Fruit fly (Drosophila melanogaster) whole organism, embryonic: ENCODE measurements around the gene CtsF.

Experiments used
- CG10209 ChIP-seq: fragments of 200-800 bp; sonication (Bioruptor generic); optimal IDR thresholded peaks from 3 replicates; lab custom pipeline; 2017; ENCODE audit warnings: missing biosample characterization, mild to moderate bottlenecking, missing genetic modification characterization, missing genetic modification reagents
- CG1024 ChIP-seq: fragments of 200-800 bp; sonication (Bioruptor generic); IDR thresholded peaks from 2 replicates; pipeline ENCODE4 v1.3.6; 2022; ENCODE audit warnings: missing biosample characterization, missing genetic modification characterization
- CG10274 ChIP-seq: fragments of 200-800 bp; sonication (Bioruptor generic); optimal IDR thresholded peaks from 3 replicates; lab custom pipeline; 2017; ENCODE audit warnings: missing biosample characterization, mild to moderate bottlenecking, missing genetic modification characterization
- CG10321 ChIP-seq: fragments of 200-800 bp; sonication (Bioruptor generic); IDR thresholded peaks from 2 replicates; pipeline ENCODE4 v1.3.6; 2022; ENCODE audit warnings: missing biosample characterization, missing genetic modification characterization
- CG10462 ChIP-seq: fragments of 200-800 bp; sonication (Bioruptor generic); optimal IDR thresholded peaks from 2 replicates; lab custom pipeline; 2016; ENCODE audit warnings: missing biosample characterization, missing genetic modification characterization
- CG11696 ChIP-seq: fragments of 200-800 bp; sonication (Bioruptor generic); IDR thresholded peaks from 2 replicates; pipeline ENCODE4 v1.3.6; 2022; ENCODE audit warnings: missing biosample characterization, missing genetic modification characterization
- CG11723 ChIP-seq: fragments of 200-800 bp; sonication (Bioruptor generic); optimal IDR thresholded peaks from 2 replicates; lab custom pipeline; 2017; ENCODE audit warnings: missing biosample characterization, mild to moderate bottlenecking, missing genetic modification characterization
- CG12391 ChIP-seq: fragments of 200-800 bp; sonication (Bioruptor generic); optimal IDR thresholded peaks from 3 replicates; lab custom pipeline; 2018; ENCODE audit warnings: missing biosample characterization, mild to moderate bottlenecking, missing genetic modification characterization, moderate library complexity
- CG12769 ChIP-seq: fragments of 200-800 bp; sonication (Bioruptor generic); optimal IDR thresholded peaks from 2 replicates; lab custom pipeline; 2019; ENCODE audit warnings: missing biosample characterization, mild to moderate bottlenecking, missing genetic modification characterization, moderate library complexity
- CG13894 ChIP-seq: fragments of 200-800 bp; sonication (Bioruptor generic); optimal IDR thresholded peaks from 3 replicates; lab custom pipeline; 2018; ENCODE audit warnings: missing biosample characterization, mild to moderate bottlenecking, missing genetic modification characterization, moderate library complexity
- CG14710 ChIP-seq: fragments of 200-800 bp; sonication (Bioruptor generic); optimal IDR thresholded peaks from 3 replicates; lab custom pipeline; 2019; ENCODE audit warnings: missing biosample characterization, mild to moderate bottlenecking, missing genetic modification characterization, moderate library complexity
- CG16815 ChIP-seq: fragments of 200-800 bp; sonication (Bioruptor generic); optimal IDR thresholded peaks from 3 replicates; lab custom pipeline; 2017; ENCODE audit warnings: missing biosample characterization, mild to moderate bottlenecking, missing genetic modification characterization
- CG18476 ChIP-seq: fragments of 200-800 bp; sonication (Bioruptor generic); optimal IDR thresholded peaks from 2 replicates; lab custom pipeline; 2016; ENCODE audit warnings: missing biosample characterization, mild to moderate bottlenecking, missing genetic modification characterization
- CG2116 ChIP-seq: fragments of 200-800 bp; sonication (Bioruptor generic); optimal IDR thresholded peaks from 3 replicates; lab custom pipeline; 2018; ENCODE audit warnings: missing biosample characterization, mild to moderate bottlenecking, missing genetic modification characterization
- CG2202 ChIP-seq: fragments of 200-800 bp; sonication (Bioruptor generic); optimal IDR thresholded peaks from 2 replicates; lab custom pipeline; 2018; ENCODE audit warnings: missing biosample characterization, mild to moderate bottlenecking, missing genetic modification characterization
- CG6689 ChIP-seq: fragments of 200-800 bp; sonication (Bioruptor generic); IDR thresholded peaks from 2 replicates; pipeline ENCODE4 v1.3.6; 2022; ENCODE audit warnings: missing biosample characterization, missing genetic modification characterization
- CG6791 ChIP-seq: fragments of 200-800 bp; sonication (Bioruptor generic); IDR thresholded peaks from 3 replicates; pipeline ENCODE4 v1.3.6; 2022; ENCODE audit warnings: missing biosample characterization, missing genetic modification characterization; ENCODE audit not compliant: partially characterized antibody
- CG6854 ChIP-seq: fragments of 200-800 bp; sonication (Bioruptor generic); optimal IDR thresholded peaks from 3 replicates; lab custom pipeline; 2017; ENCODE audit warnings: missing biosample characterization, mild to moderate bottlenecking, missing genetic modification characterization
- CG8359 ChIP-seq: fragments of 200-800 bp; sonication (Bioruptor generic); optimal IDR thresholded peaks from 2 replicates; lab custom pipeline; 2017; ENCODE audit warnings: missing biosample characterization, mild to moderate bottlenecking, missing genetic modification characterization, borderline replicate concordance
- CG8765 ChIP-seq: fragments of 200-800 bp; sonication (Bioruptor generic); IDR thresholded peaks from 2 replicates; pipeline ENCODE4 v1.3.6; 2022; ENCODE audit warnings: missing biosample characterization, missing genetic modification characterization
- CG9437 ChIP-seq: fragments of 200-800 bp; sonication (Bioruptor generic); optimal IDR thresholded peaks from 2 replicates; lab custom pipeline; 2018; ENCODE audit warnings: missing biosample characterization, mild to moderate bottlenecking, missing genetic modification characterization
- CG9817 ChIP-seq: fragments of 200-800 bp; sonication (Bioruptor generic); optimal IDR thresholded peaks from 2 replicates; lab custom pipeline; 2018; ENCODE audit warnings: missing biosample characterization, mild to moderate bottlenecking, missing genetic modification characterization, moderate library complexity
- CG9876 ChIP-seq: fragments of 200-800 bp; sonication (Bioruptor generic); optimal IDR thresholded peaks from 2 replicates; lab custom pipeline; 2016; ENCODE audit warnings: missing biosample characterization, missing genetic modification characterization
- CoRest ChIP-seq: fragments of 200-800 bp; sonication (Bioruptor generic); optimal IDR thresholded peaks from 3 replicates; lab custom pipeline; 2018; ENCODE audit warnings: missing biosample characterization, mild to moderate bottlenecking, missing genetic modification characterization, moderate library complexity
- E2f1 ChIP-seq: fragments of 200-800 bp; sonication (Bioruptor generic); IDR thresholded peaks from 2 replicates; pipeline ENCODE4 v1.3.6; 2022; ENCODE audit warnings: missing biosample characterization, missing genetic modification characterization
- Eip74EF ChIP-seq, 2 experiments: fragments of 200-800 bp in 1 of 2; fragments of >200 bp in 1 of 2; sonication (Bioruptor generic) in 1 of 2; optimal IDR thresholded peaks; 2 replicates each; lab custom pipeline; 2017 to 2019; ENCODE audit warnings: missing biosample characterization in 2 of 2, missing genetic modification characterization in 2 of 2, mild to moderate bottlenecking in 1 of 2, moderate library complexity in 1 of 2
- HHEX ChIP-seq: fragments of 200-800 bp; sonication (Bioruptor generic); optimal IDR thresholded peaks from 3 replicates; lab custom pipeline; 2017; ENCODE audit warnings: missing biosample characterization, mild to moderate bottlenecking, missing genetic modification characterization, missing genetic modification reagents
- Jarid2 ChIP-seq: fragments of 200-800 bp; sonication (Bioruptor generic); optimal IDR thresholded peaks from 3 replicates; lab custom pipeline; 2017; ENCODE audit warnings: mild to moderate bottlenecking, missing biosample characterization, missing genetic modification reagents, missing genetic modification characterization
- Kr ChIP-seq: fragments of 200-800 bp; sonication (Bioruptor generic); optimal IDR thresholded peaks from 2 replicates; lab custom pipeline; 2017; ENCODE audit warnings: missing biosample characterization, mild to moderate bottlenecking, missing genetic modification characterization
- Lpt ChIP-seq: fragments of >200 bp; optimal IDR thresholded peaks from 2 replicates; lab custom pipeline; 2018; ENCODE audit warnings: missing biosample characterization, missing genetic modification characterization
- NfI ChIP-seq: fragments of 200-800 bp; sonication (Bioruptor generic); optimal IDR thresholded peaks from 3 replicates; lab custom pipeline; 2018; ENCODE audit warnings: missing biosample characterization, mild to moderate bottlenecking, missing genetic modification characterization, moderate library complexity
- Sin3A ChIP-seq: fragments of >200 bp; optimal IDR thresholded peaks from 2 replicates; lab custom pipeline; 2018
- Xbp1 ChIP-seq: fragments of 200-800 bp; sonication (Bioruptor generic); optimal IDR thresholded peaks from 3 replicates; lab custom pipeline; 2016; ENCODE audit warnings: missing biosample characterization, mild to moderate bottlenecking, missing genetic modification characterization
- ap ChIP-seq: fragments of 200-800 bp; sonication (Bioruptor generic); IDR thresholded peaks from 2 replicates; pipeline ENCODE4 v1.3.6; 2022; ENCODE audit warnings: missing biosample characterization, missing genetic modification characterization
- ara ChIP-seq: fragments of 200-800 bp; sonication (Bioruptor generic); IDR thresholded peaks from 2 replicates; pipeline ENCODE4 v1.3.6; 2022; ENCODE audit warnings: missing biosample characterization, missing genetic modification characterization
- chn ChIP-seq: fragments of 200-800 bp; sonication (Bioruptor generic); optimal IDR thresholded peaks from 2 replicates; lab custom pipeline; 2016; ENCODE audit warnings: missing biosample characterization, missing genetic modification characterization
- crp ChIP-seq, 2 experiments: fragments of 200-800 bp; sonication (Bioruptor generic); optimal IDR thresholded peaks; 2 replicates in 1 of 2; 3 replicates in 1 of 2; lab custom pipeline; 2017; ENCODE audit warnings: missing biosample characterization in 2 of 2, missing genetic modification characterization in 2 of 2, mild to moderate bottlenecking in 1 of 2, moderate library complexity in 1 of 2
- cwo ChIP-seq: fragments of 200-800 bp; sonication (Bioruptor generic); optimal IDR thresholded peaks from 3 replicates; lab custom pipeline; 2017; ENCODE audit warnings: missing biosample characterization, missing genetic modification characterization, mild to moderate bottlenecking, moderate library complexity, missing genetic modification reagents
- dm ChIP-seq: fragments of 200-800 bp; sonication (Bioruptor generic); optimal IDR thresholded peaks from 3 replicates; lab custom pipeline; 2016; ENCODE audit warnings: missing biosample characterization, missing genetic modification characterization
- esg ChIP-seq: fragments of 200-800 bp; sonication (Bioruptor generic); conservative IDR thresholded peaks from 2 replicates; pipeline ENCODE4 v1.3.6; 2022; ENCODE audit warnings: missing biosample characterization, missing genetic modification characterization
- eyg ChIP-seq: fragments of 200-800 bp; sonication (Bioruptor generic); optimal IDR thresholded peaks from 3 replicates; lab custom pipeline; 2016; ENCODE audit warnings: missing biosample characterization, missing genetic modification characterization
- hbn ChIP-seq: fragments of 200-800 bp; sonication (Bioruptor generic); IDR thresholded peaks from 2 replicates; pipeline ENCODE4 v1.3.6; 2022; ENCODE audit warnings: missing biosample characterization, missing genetic modification characterization; ENCODE audit not compliant: partially characterized antibody
- mld ChIP-seq: fragments of 200-800 bp; sonication (Bioruptor generic); IDR thresholded peaks from 3 replicates; pipeline ENCODE4 v1.3.6; 2022; ENCODE audit warnings: missing biosample characterization, missing genetic modification characterization; ENCODE audit not compliant: partially characterized antibody
- repo ChIP-seq: fragments of 200-800 bp; sonication (Bioruptor generic); optimal IDR thresholded peaks from 2 replicates; lab custom pipeline; 2016; ENCODE audit warnings: missing biosample characterization, missing genetic modification characterization
- row ChIP-seq: fragments of 200-800 bp; sonication (Bioruptor generic); IDR thresholded peaks from 3 replicates; pipeline ENCODE4 v1.3.6; 2022; ENCODE audit warnings: missing biosample characterization, missing genetic modification characterization
- run ChIP-seq: fragments of 200-800 bp; sonication (Bioruptor generic); optimal IDR thresholded peaks from 3 replicates; lab custom pipeline; 2018; ENCODE audit warnings: missing biosample characterization, mild to moderate bottlenecking, missing genetic modification characterization
- slp2 ChIP-seq: fragments of 200-800 bp; sonication (Bioruptor generic); optimal IDR thresholded peaks from 2 replicates; lab custom pipeline; 2016; ENCODE audit warnings: missing biosample characterization, missing genetic modification characterization
- tna ChIP-seq: fragments of 200-800 bp; sonication (Bioruptor generic); IDR thresholded peaks from 2 replicates; pipeline ENCODE4 v1.3.6; 2022; ENCODE audit warnings: missing biosample characterization, missing genetic modification characterization; ENCODE audit not compliant: partially characterized antibody
- tx ChIP-seq: fragments of 200-800 bp; sonication (Bioruptor generic); optimal IDR thresholded peaks from 2 replicates; lab custom pipeline; 2016; ENCODE audit warnings: missing biosample characterization, missing genetic modification characterization

The CtsF gene

DNA sequence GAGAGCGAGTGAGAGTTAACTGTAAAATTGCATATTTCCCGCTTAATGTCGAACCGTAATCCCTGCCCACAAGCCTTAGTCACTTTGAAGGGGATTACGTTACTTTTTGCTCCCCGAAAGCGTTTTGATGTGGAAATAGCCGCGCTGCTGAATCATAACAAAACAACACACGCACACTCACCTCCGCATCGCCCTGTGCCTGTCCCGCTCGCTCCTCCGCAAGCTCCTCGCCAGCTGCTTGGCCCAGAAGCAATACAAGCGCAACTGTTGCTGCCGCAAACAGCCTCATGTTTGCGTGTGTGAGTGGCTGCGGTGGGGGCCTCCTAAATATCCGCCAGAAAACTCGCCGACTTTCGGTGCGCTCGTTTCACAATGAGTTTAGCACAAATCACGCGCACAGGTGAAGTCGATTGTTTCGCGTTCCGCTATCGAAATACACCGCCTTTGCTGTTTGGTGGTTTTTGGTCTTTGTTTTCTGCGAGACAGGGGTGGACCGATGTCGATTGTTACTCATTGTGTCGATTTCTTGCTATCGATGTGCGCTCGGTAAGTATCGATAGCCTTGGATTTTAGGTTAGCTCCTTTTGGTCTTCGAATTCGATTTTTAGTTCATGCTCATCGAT, at the start of gene CtsF (continued):
- peak; percentile 100 for TF ChIP-seq CG6791 (GFP tag; lab: Robert Waterston, UW)
- TF ChIP-seq hbn: peak; percentile 98
- no peak for TF ChIP-seq tx (GFP tag; lab: Kevin White, UChicago)
- no peak for TF ChIP-seq CG1024 (GFP tag; lab: Robert Waterston, UW)
- peak; percentile 57; the same call in 1 of the 3 replicates for TF ChIP-seq row
- TF ChIP-seq chn (GFP tag; lab: Kevin White, UChicago): peak; percentile 15
- no peak for TF ChIP-seq CG18476 (GFP tag; lab: Kevin White, UChicago)
- TF ChIP-seq Eip74EF (GFP tag; optimal IDR thresholded peaks at IDR 0.05; lab: Kevin White, UChicago): peak in 1 of 2 experiments; percentile 22
- peak; percentile 4 for TF ChIP-seq NfI
- no peak for TF ChIP-seq Kr
- TF ChIP-seq E2f1: no peak
- no peak for TF ChIP-seq CG10462 (GFP tag; lab: Kevin White, UChicago)
- TF ChIP-seq CG11696: no peak
- TF ChIP-seq CG8765: no peak
- peak; percentile 99 for TF ChIP-seq mld (GFP tag; lab: Robert Waterston, UW)
- TF ChIP-seq crp (GFP tag; optimal IDR thresholded peaks at IDR 0.05; lab: Kevin White, UChicago): peak in 1 of 2 experiments; percentile 67
- TF ChIP-seq CG6689 (GFP tag; lab: Robert Waterston, UW): no peak
- TF ChIP-seq ara (GFP tag; lab: Robert Waterston, UW): no peak
- TF ChIP-seq CG12391 (tag; lab: Kevin White, UChicago): peak; percentile 33
- no peak for TF ChIP-seq CG10274 (GFP tag; lab: Kevin White, UChicago)
- TF ChIP-seq tna (GFP tag; lab: Robert Waterston, UW): peak; percentile 100
- peak; percentile 29 for TF ChIP-seq dm (GFP tag; lab: Kevin White, UChicago)
- no peak for TF ChIP-seq CG10209 (GFP tag; lab: Kevin White, UChicago)
- TF ChIP-seq slp2 (GFP tag; lab: Kevin White, UChicago): no peak
- TF ChIP-seq CG12769 (tag; lab: Kevin White, UChicago): peak; percentile 84
- peak; percentile 61 for TF ChIP-seq Jarid2
- TF ChIP-seq CG8359 (GFP tag; lab: Kevin White, UChicago): no peak
- TF ChIP-seq Lpt: peak; percentile 33
- TF ChIP-seq CG11723 (GFP tag; lab: Kevin White, UChicago): no peak
- peak; percentile 47 for TF ChIP-seq CG14710 (tag; lab: Kevin White, UChicago)
- TF ChIP-seq CG9437 (GFP tag; lab: Kevin White, UChicago): no peak
- TF ChIP-seq CG9876 (GFP tag; lab: Kevin White, UChicago): no peak
- peak; percentile 66 for TF ChIP-seq Sin3A (lab: Kevin White, UChicago)
- TF ChIP-seq CG2202: no peak
- peak; percentile 34 for TF ChIP-seq CoRest (tag; lab: Kevin White, UChicago)
- no peak for TF ChIP-seq HHEX
- no peak for TF ChIP-seq esg (GFP tag; lab: Robert Waterston, UW)
- peak; percentile 62 for TF ChIP-seq CG10321
- no peak for TF ChIP-seq repo (GFP tag; lab: Kevin White, UChicago)
- TF ChIP-seq CG6854 (GFP tag; lab: Kevin White, UChicago): no peak
- TF ChIP-seq ap (GFP tag; lab: Robert Waterston, UW): no peak
- TF ChIP-seq Xbp1 (GFP tag; lab: Kevin White, UChicago): peak; percentile 12
- TF ChIP-seq CG13894 (tag; lab: Kevin White, UChicago): peak; percentile 64
- no peak for TF ChIP-seq CG9817 (tag; lab: Kevin White, UChicago)
- TF ChIP-seq CG2116 (GFP tag; lab: Kevin White, UChicago): peak; percentile 86
- TF ChIP-seq CG16815 (GFP tag; lab: Kevin White, UChicago): no peak
- TF ChIP-seq cwo (GFP tag; lab: Kevin White, UChicago): no peak
- TF ChIP-seq eyg: no peak
- peak; percentile 47 for TF ChIP-seq run (tag; lab: Kevin White, UChicago)
